Worm (Caenorhabditis elegans): ENCODE measurements around the gene vps-11.

DNA sequence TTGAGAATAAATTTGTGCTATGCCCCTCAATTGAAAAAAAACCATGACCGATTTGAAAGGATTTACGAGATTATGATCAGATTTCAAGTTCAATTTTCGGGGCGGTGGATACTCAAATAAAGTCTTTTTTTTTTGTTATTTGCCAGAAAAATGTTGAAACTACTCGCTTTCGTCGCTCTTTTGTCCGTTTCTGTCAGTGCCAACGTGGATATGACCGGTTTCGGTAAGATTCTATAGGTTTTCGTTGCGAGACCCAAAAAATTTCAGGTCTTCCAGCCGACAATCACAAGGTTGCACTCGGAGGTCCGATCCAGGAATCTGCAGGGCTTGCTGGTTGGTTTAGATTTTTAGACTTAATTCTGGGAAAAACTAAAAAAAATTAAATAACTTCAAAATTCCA, 6.1 kb downstream of the vps-11 start, which contains the start of gene tag-209:
- TF ChIP-seq unc-86 (tag; optimal IDR thresholded peaks at IDR 0.05) (no peak), tbx-2 (tag; optimal IDR thresholded peaks at IDR 0.05) (no peak), nhr-11 (tag; optimal IDR thresholded peaks at IDR 0.05) (no peak), syd-9 (tag; optimal IDR thresholded peaks at IDR 0.05) (no peak), pha-4 (tag; optimal IDR thresholded peaks at IDR 0.05) (no peak), ama-1 (optimal IDR thresholded peaks at IDR 0.05) (no peak), ets-4 (tag; optimal IDR thresholded peaks at IDR 0.05) (no peak), ceh-31 (tag; optimal IDR thresholded peaks at IDR 0.05) (no peak), C38D4.7 (GFP tag; optimal IDR thresholded peaks at IDR 0.05) (no peak), pros-1 (tag; optimal IDR thresholded peaks at IDR 0.05) (no peak), elt-2 (tag; optimal IDR thresholded peaks at IDR 0.05) (no peak), tbx-7 (tag; optimal IDR thresholded peaks at IDR 0.05) (no peak), ttx-3 (tag; optimal IDR thresholded peaks at IDR 0.05) (no peak)
